Worm (Caenorhabditis elegans): ENCODE results near the gene Y119D3B.21.

DNA sequence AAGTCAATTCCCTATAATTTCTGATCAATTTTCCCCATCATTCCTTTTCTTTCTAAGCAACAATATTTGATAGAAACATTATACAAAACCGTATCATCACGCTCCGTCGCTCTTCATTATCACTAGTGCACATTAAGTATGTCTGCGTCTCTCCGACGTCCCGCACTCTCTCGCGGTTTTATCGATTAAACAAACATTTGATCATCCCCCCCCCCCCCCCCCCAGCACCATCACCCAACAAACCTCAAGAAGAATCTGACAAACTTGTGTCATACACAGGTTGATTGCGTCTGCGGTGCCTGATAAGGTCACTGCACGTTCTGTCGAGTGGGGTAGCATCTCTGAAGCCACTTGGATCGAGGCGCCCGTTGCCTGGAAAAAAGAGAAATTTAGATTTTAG lies 5.2 kb downstream of the Y119D3B.21 start:
- TF ChIP-seq ama-1 (optimal IDR thresholded peaks at IDR 0.05) (no peak), zag-1 (tag; optimal IDR thresholded peaks at IDR 0.05) (no peak), aly-2 (tag; optimal IDR thresholded peaks at IDR 0.05) (no peak), snu-23 (GFP tag; optimal IDR thresholded peaks at IDR 0.05) (no peak), dpl-1 (GFP tag; optimal IDR thresholded peaks at IDR 0.05) (no peak), sup-37 (GFP tag; optimal IDR thresholded peaks at IDR 0.05) (no peak), unc-62 (GFP tag; optimal IDR thresholded peaks at IDR 0.05) (no peak), lin-39 (tag; optimal IDR thresholded peaks at IDR 0.05) (no peak), mep-1 (tag; optimal IDR thresholded peaks at IDR 0.05) (no peak), fkh-10 (GFP tag; optimal IDR thresholded peaks at IDR 0.05) (no peak), fos-1 (tag; optimal IDR thresholded peaks at IDR 0.05) (no peak), ztf-11 (tag; optimal IDR thresholded peaks at IDR 0.05) (no peak), rnt-1 (tag; optimal IDR thresholded peaks at IDR 0.05) (no peak), lsy-2 (tag; optimal IDR thresholded peaks at IDR 0.05) (no peak)

All from whole organism, L1 larva.